Worm (Caenorhabditis elegans): ENCODE measurements around the gene egl-27.

The egl-27 gene

DNA sequence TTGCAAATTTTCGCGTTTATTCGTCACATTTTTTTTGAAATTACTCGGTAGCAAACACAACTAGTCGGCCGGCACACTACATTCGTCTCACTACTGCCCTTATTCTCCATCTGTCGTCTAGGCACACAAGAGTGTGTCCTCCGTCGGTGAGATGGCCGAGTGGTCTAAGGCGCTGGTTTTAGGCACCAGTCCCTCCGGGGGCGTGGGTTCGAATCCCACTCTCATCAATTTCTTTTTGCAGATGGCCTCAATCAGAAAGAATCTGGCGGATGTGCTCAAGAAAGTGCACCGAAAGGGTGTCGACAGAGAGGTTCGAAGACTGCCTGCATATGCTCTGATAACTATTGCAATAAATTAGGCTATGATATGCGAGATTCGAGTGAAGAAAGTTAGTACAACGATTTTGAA, 18.3 kb downstream of the egl-27 start (continued):
- TF ChIP-seq daf-16 (GFP tag; optimal IDR thresholded peaks at IDR 0.05) (peak; percentile 63 to 80), daf-16 (tag; optimal IDR thresholded peaks at IDR 0.05) (peak; percentile 11), mep-1 (tag; optimal IDR thresholded peaks at IDR 0.05) (peak; percentile 80), ctbp-1 (GFP tag; IDR thresholded peaks at IDR 0.05) (peak; percentile 87), madf-5 (GFP tag; IDR thresholded peaks at IDR 0.05) (peak; percentile 18 to 74; a peak in 1 of 4 replicates), snpc-4 (tag; optimal IDR thresholded peaks at IDR 0.05) (no peak), nhr-10 (tag; optimal IDR thresholded peaks at IDR 0.05) (no peak), arid-1 (GFP tag; conservative IDR thresholded peaks at IDR 0.05) (peak; percentile 77), tra-1 (GFP tag; IDR thresholded peaks at IDR 0.05) (peak; percentile 62; the same call in 1 of the 2 replicates), ceh-28 (tag; optimal IDR thresholded peaks at IDR 0.05) (no peak), mxl-2 (GFP tag; conservative IDR thresholded peaks at IDR 0.05) (0 out of 2 replicates have a peak, but pooled peaks have one; percentile 4), nhr-102 (tag; optimal IDR thresholded peaks at IDR 0.05) (peak; percentile 51), unc-62 (GFP tag; optimal IDR thresholded peaks at IDR 0.05 in 1 of 2) (peak in 1 of 2 experiments; percentile 1), unc-62 (tag; optimal IDR thresholded peaks at IDR 0.05) (no peak), attf-4 (tag; optimal IDR thresholded peaks at IDR 0.05) (no peak), dpl-1 (GFP tag; optimal IDR thresholded peaks at IDR 0.05) (peak; percentile 18), lin-39 (tag; optimal IDR thresholded peaks at IDR 0.05) (no peak), dmd-6 (GFP tag; IDR thresholded peaks at IDR 0.05) (peak; percentile 77), R02D3.7 (tag; optimal IDR thresholded peaks at IDR 0.05) (no peak), saeg-2 (GFP tag; IDR thresholded peaks at IDR 0.05) (0 out of 2 replicates have a peak, but pooled peaks have one; percentile 28), F37D6.2 (tag; optimal IDR thresholded peaks at IDR 0.05) (peak; percentile 39), hlh-11 (tag; optimal IDR thresholded peaks at IDR 0.05) (peak; percentile 71), lir-3 (tag; optimal IDR thresholded peaks at IDR 0.05) (peak; percentile 11), tag-97 (GFP tag; IDR thresholded peaks at IDR 0.05) (no peak), zip-11 (GFP tag; IDR thresholded peaks at IDR 0.05) (0 out of 2 replicates have a peak, but pooled peaks have one; percentile 36), Y75B8A.6 (GFP tag; IDR thresholded peaks at IDR 0.05) (no peak), F10B5.3 (tag; optimal IDR thresholded peaks at IDR 0.05) (no peak), php-3 (GFP tag; IDR thresholded peaks at IDR 0.05) (peak; percentile 60), ceh-82 (tag; optimal IDR thresholded peaks at IDR 0.05) (no peak), F44E2.7 (GFP tag; IDR thresholded peaks at IDR 0.05) (peak; percentile 82; the same call in 1 of the 2 replicates), nhr-41 (GFP tag; IDR thresholded peaks at IDR 0.05) (peak; percentile 43; the same call in 1 of the 2 replicates), mdt-29 (GFP tag; IDR thresholded peaks at IDR 0.05) (peak; percentile 65; the same call in 1 of the 2 replicates), rbr-2 (tag; optimal IDR thresholded peaks at IDR 0.05) (peak; percentile 80), ama-1 (optimal IDR thresholded peaks at IDR 0.05) (peak; percentile 64), ZK337.2 (GFP tag; IDR thresholded peaks at IDR 0.05) (peak; percentile 66; the same call in 1 of the 2 replicates), zip-2 (tag; optimal IDR thresholded peaks at IDR 0.05) (peak; percentile 51), mxl-3 (GFP tag; optimal IDR thresholded peaks at IDR 0.05) (peak; percentile 64), fos-1 (tag; optimal IDR thresholded peaks at IDR 0.05) (no peak), duxl-1 (tag; optimal IDR thresholded peaks at IDR 0.05; ENCODE audit: poor library complexity) (peak; percentile 70), dmd-9 (GFP tag; IDR thresholded peaks at IDR 0.05) (0 out of 2 replicates have a peak, but pooled peaks have one; percentile 21), daf-19 (GFP tag; conservative IDR thresholded peaks at IDR 0.05) (no peak), hmg-1.1 (GFP tag; IDR thresholded peaks at IDR 0.05) (peak; percentile 89), aly-2 (tag; optimal IDR thresholded peaks at IDR 0.05) (no peak), nhr-42 (GFP tag; IDR thresholded peaks at IDR 0.05) (peak; percentile 75), Y5F2A.4 (GFP tag; optimal IDR thresholded peaks at IDR 0.05) (peak; percentile 14), unc-39 (tag; optimal IDR thresholded peaks at IDR 0.05) (no peak), zfp-2 (tag; optimal IDR thresholded peaks at IDR 0.05) (no peak), daf-12 (tag; optimal IDR thresholded peaks at IDR 0.05) (no peak), zfp-3 (GFP tag; conservative IDR thresholded peaks at IDR 0.05) (peak; percentile 68; the same call in 1 of the 2 replicates), lin-15B (tag; optimal IDR thresholded peaks at IDR 0.05) (no peak), spr-3 (GFP tag; optimal IDR thresholded peaks at IDR 0.05) (peak; percentile 52), gei-8 (GFP tag; optimal IDR thresholded peaks at IDR 0.05) (peak; percentile 74)

Measured in whole organism, L4 larva.